Worm (Caenorhabditis elegans) whole organism, L2 larva: ENCODE measurements around the gene nhr-38.

Experiments
- ceh-82 ChIP-seq: fragments of 150-350 bp; optimal IDR thresholded peaks from 2 replicates; lab custom pipeline; 2014; ENCODE audit warnings: missing biosample characterization, missing genetic modification characterization
- crh-2 ChIP-seq: sonication (generic microtip); optimal IDR thresholded peaks from 2 replicates; lab custom pipeline; 2017; ENCODE audit warnings: missing biosample characterization, missing genetic modification characterization
- elt-1 ChIP-seq: fragments of 150-350 bp; optimal IDR thresholded peaks from 2 replicates; lab custom pipeline; 2014; ENCODE audit warnings: missing biosample characterization, missing genetic modification characterization
- sma-3 ChIP-seq: sonication (generic microtip); optimal IDR thresholded peaks from 2 replicates; lab custom pipeline; 2016; ENCODE audit warnings: missing genetic modification reagents, missing genetic modification characterization, missing compliant biosample characterization
- unc-55 ChIP-seq: fragments of 150-350 bp; sonication (generic microtip); optimal IDR thresholded peaks from 3 replicates; lab custom pipeline; 2014; ENCODE audit warnings: missing biosample characterization, missing genetic modification reagents, missing genetic modification characterization
- ztf-4 ChIP-seq: fragments of 150-350 bp; optimal IDR thresholded peaks from 2 replicates; lab custom pipeline; 2014; ENCODE audit warnings: missing biosample characterization, missing genetic modification characterization

- TF ChIP-seq sma-3 (GFP tag; lab: Kevin White, UChicago) (no peak), elt-1 (tag; lab: Kevin White, UChicago) (no peak), unc-55 (no peak), crh-2 (no peak), ceh-82 (tag; lab: Kevin White, UChicago) (no peak), ztf-4 (tag; lab: Kevin White, UChicago) (no peak)
These were observed 10.9 kb upstream of the nhr-38 start for ce11 chrIV:9699062-9699461.
